Fruit fly (Drosophila melanogaster) whole organism, embryonic: ENCODE results near the gene CG6790.

Source experiments
- Awh ChIP-seq: fragments of 200-800 bp; sonication (Bioruptor generic); IDR thresholded peaks from 2 replicates; pipeline ENCODE4, ENCODE4 v1.3.6; 2022; ENCODE audit warnings: missing biosample characterization, missing genetic modification characterization
- CG10431 ChIP-seq: fragments of 200-800 bp; sonication (Bioruptor generic); optimal IDR thresholded peaks from 3 replicates; lab custom pipeline; 2018; ENCODE audit warnings: missing biosample characterization, mild to moderate bottlenecking, missing genetic modification characterization
- CG11093 ChIP-seq: fragments of 200-800 bp; sonication (Bioruptor generic); IDR thresholded peaks from 3 replicates; pipeline ENCODE4 v1.3.6; 2022; ENCODE audit warnings: missing biosample characterization, missing genetic modification characterization
- CG13296 ChIP-seq: fragments of 200-800 bp; sonication (Bioruptor generic); optimal IDR thresholded peaks from 3 replicates; lab custom pipeline; 2018; ENCODE audit warnings: missing biosample characterization, mild to moderate bottlenecking, missing genetic modification characterization
- CG1602 ChIP-seq: fragments of 200-800 bp; sonication (Bioruptor generic); optimal IDR thresholded peaks from 3 replicates; lab custom pipeline; 2016; ENCODE audit warnings: missing biosample characterization, missing genetic modification characterization
- CG17361 ChIP-seq: fragments of 200-800 bp; sonication (Bioruptor generic); IDR thresholded peaks from 3 replicates; pipeline ENCODE4 v1.3.6; 2022; ENCODE audit warnings: missing biosample characterization, missing genetic modification characterization
- CG1792 ChIP-seq: fragments of 200-800 bp; sonication (Bioruptor generic); optimal IDR thresholded peaks from 2 replicates; lab custom pipeline; 2016; ENCODE audit warnings: missing biosample characterization, missing genetic modification characterization
- CG18262 ChIP-seq: fragments of 200-800 bp; optimal IDR thresholded peaks from 3 replicates; lab custom pipeline; 2019; ENCODE audit warnings: missing biosample characterization, mild to moderate bottlenecking, missing genetic modification characterization, moderate library complexity
- CG2202 ChIP-seq: fragments of 200-800 bp; sonication (Bioruptor generic); optimal IDR thresholded peaks from 2 replicates; lab custom pipeline; 2018; ENCODE audit warnings: missing biosample characterization, mild to moderate bottlenecking, missing genetic modification characterization
- CG2712 ChIP-seq: fragments of 200-800 bp; optimal IDR thresholded peaks from 3 replicates; lab custom pipeline; 2019; ENCODE audit warnings: missing biosample characterization, mild to moderate bottlenecking, missing genetic modification characterization, moderate library complexity
- CG2875 ChIP-seq: fragments of 200-800 bp; sonication (Bioruptor generic); optimal IDR thresholded peaks from 2 replicates; lab custom pipeline; 2017; ENCODE audit warnings: missing biosample characterization, mild to moderate bottlenecking, missing genetic modification characterization, missing genetic modification reagents
- CG30431 ChIP-seq: fragments of 200-800 bp; sonication (Bioruptor generic); optimal IDR thresholded peaks from 2 replicates; lab custom pipeline; 2017; ENCODE audit warnings: missing biosample characterization, missing genetic modification characterization
- CG31441 ChIP-seq: fragments of 200-800 bp; sonication (Bioruptor generic); IDR thresholded peaks from 2 replicates; pipeline ENCODE4 v1.3.6; 2022; ENCODE audit warnings: missing biosample characterization, missing genetic modification characterization
- CG4282 ChIP-seq: fragments of 200-800 bp; sonication (Bioruptor generic); optimal IDR thresholded peaks from 2 replicates; lab custom pipeline; 2016; ENCODE audit warnings: missing biosample characterization, missing genetic modification characterization
- CG4820 ChIP-seq: fragments of 200-800 bp; sonication (Bioruptor generic); optimal IDR thresholded peaks from 3 replicates; lab custom pipeline; 2016; ENCODE audit warnings: missing biosample characterization, missing genetic modification characterization
- CG5180 ChIP-seq: fragments of 200-800 bp; sonication (Bioruptor generic); optimal IDR thresholded peaks from 3 replicates; lab custom pipeline; 2017; ENCODE audit warnings: missing biosample characterization, missing genetic modification characterization, mild to moderate bottlenecking, moderate library complexity, missing genetic modification reagents
- CG6654 ChIP-seq: fragments of 200-800 bp; sonication (Bioruptor generic); optimal IDR thresholded peaks from 2 replicates; lab custom pipeline; 2017; ENCODE audit warnings: missing biosample characterization, mild to moderate bottlenecking, missing genetic modification characterization
- CG7963 ChIP-seq: fragments of 200-800 bp; sonication (Bioruptor generic); IDR thresholded peaks from 3 replicates; pipeline ENCODE4 v1.3.6; 2022; ENCODE audit warnings: missing biosample characterization, missing genetic modification characterization; ENCODE audit not compliant: partially characterized antibody
- CG8388 ChIP-seq: fragments of 200-800 bp; sonication (Bioruptor generic); optimal IDR thresholded peaks from 2 replicates; lab custom pipeline; 2019; ENCODE audit warnings: missing biosample characterization, mild to moderate bottlenecking, missing genetic modification characterization, moderate library complexity
- Dbx ChIP-seq: fragments of 200-800 bp; sonication (Bioruptor generic); IDR thresholded peaks from 3 replicates; pipeline ENCODE4 v1.3.6; 2022; ENCODE audit warnings: missing biosample characterization, missing genetic modification characterization
- Dip3 ChIP-seq: fragments of 200-800 bp; sonication (Bioruptor generic); optimal IDR thresholded peaks from 3 replicates; lab custom pipeline; 2016; ENCODE audit warnings: missing biosample characterization, missing genetic modification characterization
- Doc2 ChIP-seq: fragments of 200-800 bp; sonication (Bioruptor generic); IDR thresholded peaks from 2 replicates; pipeline ENCODE4 v1.3.6; 2022; ENCODE audit warnings: missing biosample characterization, missing genetic modification characterization
- Ets65A ChIP-seq: fragments of 200-800 bp; sonication (Bioruptor generic); peaks from one replicate; lab custom pipeline; 2016; ENCODE audit warnings: missing biosample characterization, missing genetic modification characterization
- Ets97D ChIP-seq: fragments of 200-800 bp; sonication (Bioruptor generic); optimal IDR thresholded peaks from 3 replicates; lab custom pipeline; 2016; ENCODE audit warnings: missing biosample characterization, missing genetic modification characterization
- Fer1 ChIP-seq: fragments of 200-800 bp; sonication (Bioruptor generic); optimal IDR thresholded peaks from 2 replicates; lab custom pipeline; 2017; ENCODE audit warnings: missing biosample characterization, mild to moderate bottlenecking, missing genetic modification characterization
- HLH4C ChIP-seq: fragments of 200-800 bp; sonication (Bioruptor generic); IDR thresholded peaks from 3 replicates; pipeline ENCODE4 v1.3.6; 2022; ENCODE audit warnings: missing biosample characterization, missing genetic modification characterization; ENCODE audit not compliant: partially characterized antibody
- Hr39 ChIP-seq: fragments of >200 bp; optimal IDR thresholded peaks from 2 replicates; lab custom pipeline; 2017
- Mes4 ChIP-seq: fragments of 200-800 bp; sonication (Bioruptor generic); optimal IDR thresholded peaks from 2 replicates; lab custom pipeline; 2016; ENCODE audit warnings: missing biosample characterization, missing genetic modification characterization
- Neu2 ChIP-seq: fragments of 200-800 bp; sonication (Bioruptor generic); optimal IDR thresholded peaks from 3 replicates; lab custom pipeline; 2016; ENCODE audit warnings: missing biosample characterization, missing genetic modification characterization, borderline replicate concordance
- Oli ChIP-seq: fragments of 200-800 bp; sonication (Bioruptor generic); optimal IDR thresholded peaks from 2 replicates; lab custom pipeline; 2018; ENCODE audit warnings: missing biosample characterization, mild to moderate bottlenecking, missing genetic modification characterization, moderate library complexity
- Ravus ChIP-seq: fragments of 200-800 bp; sonication (Bioruptor generic); IDR thresholded peaks from 2 replicates; pipeline ENCODE4 v1.3.6; 2022; ENCODE audit warnings: missing biosample characterization, missing genetic modification characterization
- Rfx ChIP-seq: fragments of 200-800 bp; sonication (Bioruptor generic); IDR thresholded peaks from 2 replicates; pipeline ENCODE4 v1.3.6; 2022; ENCODE audit warnings: missing biosample characterization, missing genetic modification characterization
- Sry-β ChIP-seq: fragments of 200-800 bp; sonication (Bioruptor generic); optimal IDR thresholded peaks from 2 replicates; lab custom pipeline; 2018; ENCODE audit warnings: missing biosample characterization, mild to moderate bottlenecking, missing genetic modification characterization, moderate library complexity
- Ssrp ChIP-seq: fragments of 200-800 bp; sonication (Bioruptor generic); optimal IDR thresholded peaks from 2 replicates; lab custom pipeline; 2018; ENCODE audit warnings: missing biosample characterization, mild to moderate bottlenecking, missing genetic modification characterization, moderate library complexity
- ap ChIP-seq: fragments of 200-800 bp; sonication (Bioruptor generic); IDR thresholded peaks from 2 replicates; pipeline ENCODE4 v1.3.6; 2022; ENCODE audit warnings: missing biosample characterization, missing genetic modification characterization
- corto ChIP-seq: fragments of 200-800 bp; sonication (Bioruptor generic); optimal IDR thresholded peaks from 2 replicates; lab custom pipeline; 2016; ENCODE audit warnings: missing biosample characterization, mild to moderate bottlenecking, missing genetic modification characterization, moderate library complexity
- eve ChIP-seq, 2 experiments: fragments of >200 bp; optimal IDR thresholded peaks; 2 replicates each; lab custom pipeline; 2017; ENCODE audit warnings: missing biosample characterization in 2 of 2, missing genetic modification characterization in 2 of 2
- exex ChIP-seq: fragments of 200-800 bp; sonication (Bioruptor generic); optimal IDR thresholded peaks from 4 replicates; lab custom pipeline; 2018; ENCODE audit warnings: missing biosample characterization, mild to moderate bottlenecking, missing genetic modification characterization, moderate library complexity
- hbn ChIP-seq: fragments of 200-800 bp; sonication (Bioruptor generic); IDR thresholded peaks from 2 replicates; pipeline ENCODE4 v1.3.6; 2022; ENCODE audit warnings: missing biosample characterization, missing genetic modification characterization; ENCODE audit not compliant: partially characterized antibody
- ken ChIP-seq: fragments of 200-800 bp; sonication (Bioruptor generic); IDR thresholded peaks from 3 replicates; pipeline ENCODE4 v1.3.6; 2022; ENCODE audit warnings: missing biosample characterization, missing genetic modification characterization
- kni ChIP-seq: fragments of 200-800 bp; sonication (Bioruptor generic); optimal IDR thresholded peaks from 3 replicates; lab custom pipeline; 2017; ENCODE audit warnings: mild to moderate bottlenecking, missing biosample characterization, missing genetic modification reagents, missing genetic modification characterization
- maf-S ChIP-seq: fragments of 200-800 bp; sonication (Bioruptor generic); optimal IDR thresholded peaks from 2 replicates; lab custom pipeline; 2016; ENCODE audit warnings: missing biosample characterization, missing genetic modification characterization
- odd ChIP-seq: fragments of 200-800 bp; sonication (Bioruptor generic); optimal IDR thresholded peaks from 2 replicates; lab custom pipeline; 2017; ENCODE audit warnings: missing biosample characterization, mild to moderate bottlenecking, missing genetic modification characterization
- ranshi ChIP-seq: fragments of 200-800 bp; sonication (Bioruptor generic); IDR thresholded peaks from 2 replicates; pipeline ENCODE4 v1.3.6; 2022; ENCODE audit warnings: missing biosample characterization, missing genetic modification characterization
- schlank ChIP-seq: fragments of 200-800 bp; sonication (Bioruptor generic); optimal IDR thresholded peaks from 2 replicates; lab custom pipeline; 2018; ENCODE audit warnings: missing biosample characterization, mild to moderate bottlenecking, missing genetic modification characterization
- sr ChIP-seq: fragments of 200-800 bp; sonication (Bioruptor generic); IDR thresholded peaks from 3 replicates; pipeline ENCODE4 v1.3.6; 2022; ENCODE audit warnings: missing biosample characterization, missing genetic modification characterization
- stwl ChIP-seq: fragments of 200-800 bp; sonication (Bioruptor generic); optimal IDR thresholded peaks from 3 replicates; lab custom pipeline; 2018; ENCODE audit warnings: missing biosample characterization, mild to moderate bottlenecking, missing genetic modification characterization, moderate library complexity
- trem ChIP-seq: fragments of 200-800 bp; optimal IDR thresholded peaks from 3 replicates; lab custom pipeline; 2019; ENCODE audit warnings: missing biosample characterization, mild to moderate bottlenecking, missing genetic modification characterization, moderate library complexity
- tup ChIP-seq: fragments of 200-800 bp; sonication (Bioruptor generic); optimal IDR thresholded peaks from 2 replicates; lab custom pipeline; 2016; ENCODE audit warnings: missing biosample characterization, mild to moderate bottlenecking, missing genetic modification characterization, moderate library complexity
- vfl ChIP-seq: fragments of 200-800 bp; sonication (Bioruptor generic); optimal IDR thresholded peaks from 2 replicates; lab custom pipeline; 2016; ENCODE audit warnings: missing biosample characterization, missing genetic modification characterization

CG6790 gene

dm6 chr3R:11566769-11567570 is 11.6 kb downstream of the CG6790 start, which contains the start of the genes fabp and sea (continued):
- TF ChIP-seq trem (tag; lab: Kevin White, UChicago) = no peak
- TF ChIP-seq maf-S (GFP tag; lab: Kevin White, UChicago) = no peak
- TF ChIP-seq Rfx (GFP tag; lab: Robert Waterston, UW) = no peak
- no peak for TF ChIP-seq odd (GFP tag; lab: Kevin White, UChicago)
- TF ChIP-seq CG2202 = no peak
- no peak; the same call in 1 of the 2 replicates for TF ChIP-seq ranshi (GFP tag; lab: Robert Waterston, UW)
- no peak for TF ChIP-seq CG18262 (tag; lab: Kevin White, UChicago)
- no peak for TF ChIP-seq schlank
- TF ChIP-seq CG11093 (GFP tag; lab: Robert Waterston, UW) = no peak
- TF ChIP-seq Dbx (GFP tag; lab: Robert Waterston, UW) = no peak
- TF ChIP-seq stwl (tag; lab: Kevin White, UChicago) = no peak
- no peak for TF ChIP-seq tup (GFP tag; lab: Kevin White, UChicago)
- TF ChIP-seq CG30431 = no peak
- TF ChIP-seq corto (GFP tag; lab: Kevin White, UChicago) = peak; percentile 47
- TF ChIP-seq CG4820 (GFP tag; lab: Kevin White, UChicago) = no peak
- no peak for TF ChIP-seq CG8388
- TF ChIP-seq Dip3 (GFP tag; lab: Kevin White, UChicago) = no peak
- no peak for TF ChIP-seq Oli (tag; lab: Kevin White, UChicago)
- TF ChIP-seq Ssrp (tag; lab: Kevin White, UChicago) = no peak
- no peak for TF ChIP-seq Mes4
- peak; percentile 36 for TF ChIP-seq CG13296 (GFP tag; lab: Kevin White, UChicago)
- TF ChIP-seq hbn (GFP tag; lab: Robert Waterston, UW) = no peak
- TF ChIP-seq Hr39 = no peak
- TF ChIP-seq Neu2 (GFP tag; lab: Kevin White, UChicago) = no peak
- TF ChIP-seq HLH4C = 0 out of 3 replicates have a peak, but pooled peaks have one; percentile 50
- TF ChIP-seq CG4282 (GFP tag; lab: Kevin White, UChicago) = no peak
- TF ChIP-seq CG2712 (tag; lab: Kevin White, UChicago) = no peak
- no peak for TF ChIP-seq Ets97D
- no peak for TF ChIP-seq CG10431 (GFP tag; lab: Kevin White, UChicago)
- TF ChIP-seq sr (GFP tag; lab: Robert Waterston, UW) = no peak
- TF ChIP-seq Doc2 (GFP tag; lab: Robert Waterston, UW) = no peak
- TF ChIP-seq Sry-β (GFP tag; lab: Kevin White, UChicago) = no peak
- TF ChIP-seq CG17361 (GFP tag; lab: Robert Waterston, UW) = no peak
- TF ChIP-seq exex (tag; lab: Kevin White, UChicago) = no peak
- TF ChIP-seq CG1792 (GFP tag; lab: Kevin White, UChicago) = no peak
- TF ChIP-seq CG2875 = no peak
- no peak for TF ChIP-seq ken
- TF ChIP-seq CG31441 (GFP tag; lab: Robert Waterston, UW) = no peak
- no peak for TF ChIP-seq kni (GFP tag; lab: Kevin White, UChicago)
- TF ChIP-seq Awh = no peak
- no peak for TF ChIP-seq CG5180 (GFP tag; lab: Kevin White, UChicago)
- no peak for TF ChIP-seq CG6654
- TF ChIP-seq eve (GFP tag; optimal IDR thresholded peaks at IDR 0.05; lab: Kevin White, UChicago) = no peak
- no peak for TF ChIP-seq vfl
- 0 out of 3 replicates have a peak, but pooled peaks have one; percentile 18 for TF ChIP-seq CG7963 (GFP tag; lab: Robert Waterston, UW)
- TF ChIP-seq Fer1 (GFP tag; lab: Kevin White, UChicago) = peak; percentile 23
- TF ChIP-seq ap (GFP tag; lab: Robert Waterston, UW) = no peak
- TF ChIP-seq Ravus (GFP tag; lab: Robert Waterston, UW) = no peak
- TF ChIP-seq Ets65A (GFP tag; lab: Kevin White, UChicago) = no peak
- TF ChIP-seq CG1602 = no peak
